Comparison of ENCODE assay signal across 3 fruit fly cellular contexts in the genomic region with DNA sequence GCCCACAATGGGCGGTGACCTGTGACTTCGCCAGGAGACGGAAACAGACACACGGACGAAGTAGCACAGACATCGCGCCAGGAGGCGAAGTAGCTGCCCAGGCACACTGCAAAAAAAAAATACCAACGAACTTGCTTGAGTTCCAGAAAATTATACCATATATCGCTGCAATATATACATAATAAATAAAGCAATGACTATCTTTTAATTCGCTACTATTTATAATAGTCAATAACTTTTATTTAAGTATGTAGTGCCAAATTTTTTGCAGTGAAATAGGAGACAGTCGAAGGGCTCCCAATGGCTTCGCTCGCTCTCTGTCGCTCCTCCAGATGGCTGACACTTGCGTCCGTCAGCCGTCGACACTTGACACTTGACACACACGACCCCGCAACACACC.
TF ChIP-seq lines count a peak whose summit lies in the region.

No protein-coding gene starts in this region.

- no peak for TF ChIP-seq CTCF in whole organism, embryonic (GFP tag; optimal IDR thresholded peaks at IDR 0.05; lab: Kevin White, UChicago)

TF ChIP-seq in whole organism, embryonic, 481 proteins besides CTCF, POLR2A, EP300 and RAD21 (continues in another document):
- peak; percentile 26; the same call in 1 of the 2 replicates for TF ChIP-seq CG8765 (GFP tag; IDR thresholded peaks at IDR 0.05; lab: Robert Waterston, UW)
- no peak for TF ChIP-seq CG8359 (GFP tag; optimal IDR thresholded peaks at IDR 0.05; lab: Kevin White, UChicago; ENCODE audit: borderline replicate concordance)
- TF ChIP-seq gcm2 (GFP tag; optimal IDR thresholded peaks at IDR 0.05; lab: Kevin White, UChicago), result no peak
- no peak for TF ChIP-seq CG17385 (GFP tag; optimal IDR thresholded peaks at IDR 0.05; lab: Kevin White, UChicago)
- no peak for TF ChIP-seq fu2 (GFP tag; optimal IDR thresholded peaks at IDR 0.05; lab: Kevin White, UChicago)
- TF ChIP-seq HLH3B (GFP tag; IDR thresholded peaks at IDR 0.05; lab: Robert Waterston, UW), result no peak
- no peak for TF ChIP-seq CG1792 (GFP tag; optimal IDR thresholded peaks at IDR 0.05; lab: Kevin White, UChicago)
- no peak for TF ChIP-seq cg (GFP tag; optimal IDR thresholded peaks at IDR 0.05; lab: Kevin White, UChicago)
- TF ChIP-seq Scr (GFP tag; IDR thresholded peaks at IDR 0.05; lab: Robert Waterston, UW; ENCODE audit: partially characterized antibody), result no peak
- peak in 1 of 3 experiments; percentile 22 for TF ChIP-seq lola (GFP tag; optimal IDR thresholded peaks at IDR 0.05; lab: Kevin White, UChicago)
- peak; percentile 2 for TF ChIP-seq CG12769 (tag; optimal IDR thresholded peaks at IDR 0.05; lab: Kevin White, UChicago)
- no peak for TF ChIP-seq Opbp (GFP tag; IDR thresholded peaks at IDR 0.05; lab: Robert Waterston, UW; ENCODE audit: partially characterized antibody)
- TF ChIP-seq luna (GFP tag; optimal IDR thresholded peaks at IDR 0.05; lab: Kevin White, UChicago), result no peak
- no peak for TF ChIP-seq CG8924 (tag; optimal IDR thresholded peaks at IDR 0.05; lab: Kevin White, UChicago)
- TF ChIP-seq CG4854 (GFP tag; optimal IDR thresholded peaks at IDR 0.05; lab: Kevin White, UChicago), result no peak
- no peak for TF ChIP-seq Bgb (GFP tag; IDR thresholded peaks at IDR 0.05; lab: Robert Waterston, UW; ENCODE audit: partially characterized antibody)
- TF ChIP-seq Sox102F (GFP tag; optimal IDR thresholded peaks at IDR 0.05; lab: Kevin White, UChicago), result no peak
- TF ChIP-seq CG15479 (GFP tag; optimal IDR thresholded peaks at IDR 0.05; lab: Kevin White, UChicago), result no peak
- no peak for TF ChIP-seq CG10147 (GFP tag; optimal IDR thresholded peaks at IDR 0.05; lab: Kevin White, UChicago)
- TF ChIP-seq Taf1 (GFP tag; IDR thresholded peaks at IDR 0.05; lab: Robert Waterston, UW), result no peak
- no peak for TF ChIP-seq CG5245 (GFP tag; optimal IDR thresholded peaks at IDR 0.05; lab: Kevin White, UChicago)
- TF ChIP-seq MESR4 (GFP tag; optimal IDR thresholded peaks at IDR 0.05; lab: Kevin White, UChicago), result no peak
- no peak for TF ChIP-seq wor (GFP tag; IDR thresholded peaks at IDR 0.05; lab: Robert Waterston, UW)
- no peak for TF ChIP-seq CG15011 (GFP tag; optimal IDR thresholded peaks at IDR 0.05; lab: Kevin White, UChicago)
- TF ChIP-seq Ssrp (tag; optimal IDR thresholded peaks at IDR 0.05; lab: Kevin White, UChicago), result no peak
- peak; percentile 23 for TF ChIP-seq CG18262 (tag; optimal IDR thresholded peaks at IDR 0.05; lab: Kevin White, UChicago)
- TF ChIP-seq CG11695 (GFP tag; IDR thresholded peaks at IDR 0.05; lab: Robert Waterston, UW), result peak; percentile 39; the same call in 1 of the 3 replicates
- TF ChIP-seq sd (tag; optimal IDR thresholded peaks at IDR 0.05; lab: Kevin White, UChicago), result no peak
- TF ChIP-seq CG13624 (GFP tag; optimal IDR thresholded peaks at IDR 0.05; lab: Kevin White, UChicago), result no peak

TF ChIP-seq in whole organism, prepupa, 60 proteins besides CTCF, POLR2A, EP300 and RAD21:
- TF ChIP-seq net (GFP tag; optimal IDR thresholded peaks at IDR 0.05; lab: Kevin White, UChicago) (no peak), Eip78C (GFP tag; lab: Kevin White, UChicago) (peak; percentile 26), CG6163 (GFP tag; IDR thresholded peaks at IDR 0.05; lab: Robert Waterston, UW) (0 out of 3 replicates have a peak, but pooled peaks have one; percentile 24)
TF ChIP-seq in whole organism, prepupa: peak in this region for 2.

TF ChIP-seq in whole organism, pupa, 21 proteins besides CTCF, POLR2A, EP300 and RAD21:
- no peak for TF ChIP-seq CG32121 (GFP tag; IDR thresholded peaks at IDR 0.05; lab: Robert Waterston, UW)
- no peak for TF ChIP-seq CG9948 (tag; optimal IDR thresholded peaks at IDR 0.05; lab: Kevin White, UChicago)
- TF ChIP-seq CG10348 (GFP tag; IDR thresholded peaks at IDR 0.05; lab: Robert Waterston, UW), result no peak
- no peak for TF ChIP-seq gl (tag; optimal IDR thresholded peaks at IDR 0.05; lab: Kevin White, UChicago)
- TF ChIP-seq CG12605 (GFP tag; IDR thresholded peaks at IDR 0.05; lab: Robert Waterston, UW), result no peak
- TF ChIP-seq CG14655 (GFP tag; optimal IDR thresholded peaks at IDR 0.05; lab: Kevin White, UChicago), result no peak
- no peak for TF ChIP-seq Pif1B (GFP tag; optimal IDR thresholded peaks at IDR 0.05; lab: Kevin White, UChicago)
- TF ChIP-seq CG4496 (GFP tag; IDR thresholded peaks at IDR 0.05; lab: Robert Waterston, UW), result 0 out of 3 replicates have a peak, but pooled peaks have one; percentile 43
- TF ChIP-seq Ets98B (GFP tag; IDR thresholded peaks at IDR 0.05; lab: Robert Waterston, UW), result no peak
- no peak for TF ChIP-seq CG8301 (tag; optimal IDR thresholded peaks at IDR 0.05; lab: Kevin White, UChicago)
- TF ChIP-seq CG15710 (tag; optimal IDR thresholded peaks at IDR 0.05; lab: Kevin White, UChicago), result peak; percentile 9
- TF ChIP-seq CG8159 (tag; optimal IDR thresholded peaks at IDR 0.05; lab: Kevin White, UChicago), result peak; percentile 20
- TF ChIP-seq CG13204 (GFP tag; optimal IDR thresholded peaks at IDR 0.05; lab: Kevin White, UChicago), result no peak
- no peak for TF ChIP-seq Pif1A (GFP tag; optimal IDR thresholded peaks at IDR 0.05; lab: Kevin White, UChicago)
- TF ChIP-seq CG34367 (tag; optimal IDR thresholded peaks at IDR 0.05; lab: Kevin White, UChicago), result no peak
- no peak for TF ChIP-seq D1 (tag; optimal IDR thresholded peaks at IDR 0.05; lab: Kevin White, UChicago)
- TF ChIP-seq CG17806 (tag; optimal IDR thresholded peaks at IDR 0.05; lab: Kevin White, UChicago), result no peak
- no peak for TF ChIP-seq EcR (GFP tag; optimal IDR thresholded peaks at IDR 0.05; lab: Kevin White, UChicago)
- TF ChIP-seq rn (GFP tag; IDR thresholded peaks at IDR 0.05; lab: Robert Waterston, UW), result no peak
